Worm (Caenorhabditis elegans) whole organism, mixed stage, embryonic: ENCODE measurements around the gene K01F9.2.

ENCODE experiments used
- M03D4.4 ChIP-seq: sonication (generic microtip); optimal IDR thresholded peaks from 2 replicates; lab custom pipeline; 2017; ENCODE audit warnings: mild to moderate bottlenecking, missing genetic modification characterization, missing compliant biosample characterization
- bed-3 ChIP-seq: fragments of 200-800 bp; sonication (Bioruptor generic); optimal IDR thresholded peaks from 3 replicates; lab custom pipeline; 2018; ENCODE audit warnings: mild to moderate bottlenecking, missing genetic modification characterization, moderate library complexity, missing compliant biosample characterization
- blmp-1 ChIP-seq: fragments of 150-350 bp; optimal IDR thresholded peaks from 2 replicates; lab custom pipeline; 2014; ENCODE audit warnings: missing biosample characterization, missing genetic modification characterization
- ceh-43 ChIP-seq: fragments of 200-800 bp; sonication (Bioruptor generic); optimal IDR thresholded peaks from 2 replicates; lab custom pipeline; 2018; ENCODE audit warnings: mild to moderate bottlenecking, missing genetic modification characterization, moderate library complexity, missing compliant biosample characterization
- ceh-83 ChIP-seq: fragments of 200-800 bp; sonication (Bioruptor generic); optimal IDR thresholded peaks from 2 replicates; lab custom pipeline; 2018; ENCODE audit warnings: mild to moderate bottlenecking, missing genetic modification characterization, missing compliant biosample characterization
- ces-1 ChIP-seq: fragments of 150-350 bp; optimal IDR thresholded peaks from 2 replicates; lab custom pipeline; 2014; ENCODE audit warnings: missing biosample characterization, missing genetic modification reagents, missing genetic modification characterization
- cnd-1 ChIP-seq: fragments of 200-800 bp; sonication (Bioruptor generic); optimal IDR thresholded peaks from 2 replicates; lab custom pipeline; 2018; ENCODE audit warnings: mild to moderate bottlenecking, missing genetic modification characterization, missing compliant biosample characterization
- elt-1 ChIP-seq: sonication (generic microtip); optimal IDR thresholded peaks from 2 replicates; lab custom pipeline; 2017; ENCODE audit warnings: missing genetic modification characterization, mild to moderate bottlenecking, missing compliant biosample characterization, antibody characterized with exemption, moderate library complexity, borderline replicate concordance; ENCODE audit not compliant: insufficient read depth
- elt-3 ChIP-seq: fragments of 150-350 bp; optimal IDR thresholded peaks from 2 replicates; lab custom pipeline; 2014; ENCODE audit warnings: missing biosample characterization, missing genetic modification characterization
- ham-2 ChIP-seq: fragments of 200-800 bp; sonication (Bioruptor generic); optimal IDR thresholded peaks from 2 replicates; lab custom pipeline; 2018; ENCODE audit warnings: mild to moderate bottlenecking, missing genetic modification characterization, missing compliant biosample characterization
- hlh-1 ChIP-seq: fragments of 150-350 bp; optimal IDR thresholded peaks from 2 replicates; lab custom pipeline; 2014; ENCODE audit warnings: missing biosample characterization, missing genetic modification reagents, missing genetic modification characterization
- lin-13 ChIP-seq: fragments of 150-350 bp; optimal IDR thresholded peaks from 2 replicates; lab custom pipeline; 2014; ENCODE audit warnings: missing biosample characterization, missing genetic modification characterization
- lin-32 ChIP-seq: fragments of 200-800 bp; sonication (Bioruptor generic); optimal IDR thresholded peaks from 2 replicates; lab custom pipeline; 2018; ENCODE audit warnings: mild to moderate bottlenecking, missing genetic modification characterization, missing compliant biosample characterization
- lsy-2 ChIP-seq: fragments of 150-350 bp; optimal IDR thresholded peaks from 2 replicates; lab custom pipeline; 2014; ENCODE audit warnings: missing biosample characterization, missing genetic modification characterization
- mab-5 ChIP-seq: fragments of 150-350 bp; optimal IDR thresholded peaks from 2 replicates; lab custom pipeline; 2014; ENCODE audit warnings: missing biosample characterization, missing genetic modification characterization
- mep-1 ChIP-seq: fragments of 150-350 bp; optimal IDR thresholded peaks from 2 replicates; lab custom pipeline; 2017; ENCODE audit warnings: missing biosample characterization, missing genetic modification reagents, missing genetic modification characterization, inconsistent platforms
- mls-2 ChIP-seq: sonication (generic microtip); optimal IDR thresholded peaks from 2 replicates; lab custom pipeline; 2016; ENCODE audit warnings: mild to moderate bottlenecking, missing genetic modification characterization, moderate library complexity, missing compliant biosample characterization
- nhr-12 ChIP-seq: fragments of 150-350 bp; optimal IDR thresholded peaks from 2 replicates; lab custom pipeline; 2014; ENCODE audit warnings: missing biosample characterization, missing genetic modification characterization
- nhr-2 ChIP-seq: fragments of 150-350 bp; optimal IDR thresholded peaks from 2 replicates; lab custom pipeline; 2014; ENCODE audit warnings: missing biosample characterization, missing genetic modification characterization
- nhr-237 ChIP-seq: fragments of 150-350 bp; optimal IDR thresholded peaks from 2 replicates; lab custom pipeline; 2014; ENCODE audit warnings: missing biosample characterization, missing genetic modification characterization
- nhr-28 ChIP-seq: fragments of 150-350 bp; optimal IDR thresholded peaks from 2 replicates; lab custom pipeline; 2014; ENCODE audit warnings: missing biosample characterization, missing genetic modification characterization
- nhr-76 ChIP-seq: sonication (generic microtip); optimal IDR thresholded peaks from 2 replicates; lab custom pipeline; 2017; ENCODE audit warnings: missing biosample characterization, missing genetic modification characterization
- sem-2 ChIP-seq: fragments of 200-800 bp; sonication (Bioruptor generic); optimal IDR thresholded peaks from 2 replicates; lab custom pipeline; 2018; ENCODE audit warnings: mild to moderate bottlenecking, missing genetic modification characterization, missing compliant biosample characterization
- snpc-4 ChIP-seq: fragments of 150-350 bp; optimal IDR thresholded peaks from 2 replicates; lab custom pipeline; 2014; ENCODE audit warnings: missing biosample characterization, missing genetic modification characterization
- sptf-1 ChIP-seq: sonication (generic microtip); optimal IDR thresholded peaks from 2 replicates; lab custom pipeline; 2017; ENCODE audit warnings: mild to moderate bottlenecking, missing genetic modification characterization, moderate library complexity, missing compliant biosample characterization
- tbx-8 ChIP-seq: fragments of 200-800 bp; sonication (Bioruptor generic); optimal IDR thresholded peaks from 2 replicates; lab custom pipeline; 2018; ENCODE audit warnings: mild to moderate bottlenecking, missing genetic modification characterization, moderate library complexity, missing compliant biosample characterization
- unc-120 ChIP-seq: sonication (generic microtip); optimal IDR thresholded peaks from 2 replicates; lab custom pipeline; 2017; ENCODE audit warnings: missing genetic modification characterization, missing compliant biosample characterization; ENCODE audit not compliant: poor library complexity, severe bottlenecking
- unc-39 ChIP-seq: fragments of 150-350 bp; optimal IDR thresholded peaks from 2 replicates; lab custom pipeline; 2014; ENCODE audit warnings: missing biosample characterization, missing genetic modification characterization
- unc-62 ChIP-seq: fragments of 150-350 bp; optimal IDR thresholded peaks from 2 replicates; lab custom pipeline; 2014; ENCODE audit warnings: missing biosample characterization, missing genetic modification reagents, missing genetic modification characterization
- zip-8 ChIP-seq: fragments of 150-350 bp; optimal IDR thresholded peaks from 2 replicates; lab custom pipeline; 2014; ENCODE audit warnings: missing biosample characterization, missing genetic modification characterization
- ztf-11 ChIP-seq: fragments of 150-350 bp; optimal IDR thresholded peaks from 2 replicates; lab custom pipeline; 2014; ENCODE audit warnings: missing biosample characterization, missing genetic modification characterization

K01F9.2 gene

DNA sequence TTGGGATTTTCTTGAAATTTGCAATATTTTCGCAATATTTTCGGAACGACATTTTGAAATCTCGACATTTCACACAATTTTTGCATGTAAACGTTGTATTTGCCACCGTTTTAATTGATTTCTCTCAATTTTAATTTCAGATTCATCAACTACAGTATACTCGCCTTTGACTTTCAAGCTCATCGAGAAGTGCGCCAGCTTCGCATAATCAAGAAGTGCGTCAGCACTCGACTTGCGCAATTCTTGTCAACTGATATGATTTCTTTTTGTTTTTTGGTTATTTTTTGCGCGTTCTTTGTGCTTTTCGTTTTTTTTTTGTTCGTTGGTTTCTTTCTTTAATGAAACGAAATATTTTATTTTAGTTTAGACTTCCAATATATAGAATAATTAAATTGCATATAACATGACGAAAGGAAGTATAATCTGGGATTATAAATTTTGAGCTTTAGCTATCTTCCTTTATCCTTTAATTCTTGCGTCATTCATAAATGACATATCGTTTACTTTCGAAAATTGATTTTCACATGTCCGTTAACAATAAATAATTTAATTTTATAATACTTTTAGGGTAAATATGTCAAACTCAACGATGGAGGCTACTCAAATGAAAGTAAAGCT is 10.4 kb upstream of the K01F9.2 start, which contains the start of gene famh-136:
Gene famh-136, plus strand, starts transcription at position 568 of the 618 bp plus-strand sequence.
- TF ChIP-seq ces-1 (GFP tag; lab: Kevin White, UChicago): peak; percentile 58
- peak; percentile 78 for TF ChIP-seq sptf-1
- no peak for TF ChIP-seq nhr-2 (tag; lab: Kevin White, UChicago)
- peak; percentile 61 for TF ChIP-seq M03D4.4 (tag; lab: Kevin White, UChicago)
- peak; percentile 80 for TF ChIP-seq lsy-2 (tag; lab: Kevin White, UChicago)
- TF ChIP-seq elt-1: no peak
- TF ChIP-seq ceh-43 (GFP tag; lab: Kevin White, UChicago): peak; percentile 33
- TF ChIP-seq nhr-237 (tag; lab: Kevin White, UChicago): peak; percentile 44
- peak; percentile 11 for TF ChIP-seq cnd-1
- TF ChIP-seq mls-2 (tag; lab: Kevin White, UChicago): peak; percentile 30
- TF ChIP-seq lin-13 (tag; lab: Kevin White, UChicago): peak; percentile 81
- TF ChIP-seq mep-1: peak; percentile 89
- no peak for TF ChIP-seq nhr-12 (tag; lab: Kevin White, UChicago)

ce11 chrIII:8886309-8886708 is 9.4 kb upstream of the K01F9.2 start:
- TF ChIP-seq hlh-1 (tag; lab: Kevin White, UChicago) (no peak), nhr-28 (tag; lab: Kevin White, UChicago) (no peak), sptf-1 (peak; percentile 10), ces-1 (GFP tag; lab: Kevin White, UChicago) (peak; percentile 45), mab-5 (tag; lab: Kevin White, UChicago) (no peak), ztf-11 (tag; lab: Kevin White, UChicago) (no peak), sem-2 (GFP tag; lab: Kevin White, UChicago) (no peak), nhr-237 (tag; lab: Kevin White, UChicago) (no peak), nhr-76 (no peak), lin-13 (tag; lab: Kevin White, UChicago) (no peak), ceh-83 (GFP tag; lab: Kevin White, UChicago) (no peak)

DNA sequence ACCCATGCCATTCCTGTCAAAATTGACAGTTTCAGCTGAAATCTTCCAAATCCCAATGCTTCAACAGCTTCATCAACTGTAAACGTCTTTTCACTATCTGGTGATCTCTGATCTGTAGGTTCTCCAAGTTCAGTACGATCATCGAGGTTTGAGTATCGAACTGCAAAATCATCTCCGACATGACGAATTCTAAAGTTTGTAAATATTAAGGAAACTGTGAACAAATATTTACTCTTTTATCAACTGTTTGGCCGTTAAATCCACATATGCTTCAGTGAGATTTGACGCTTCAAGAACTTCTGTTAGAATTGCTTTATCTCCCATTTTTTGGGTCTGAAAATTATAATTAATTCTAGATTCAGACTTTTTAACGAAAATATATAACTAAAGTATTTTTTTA is 8.2 kb upstream of the K01F9.2 start, which contains the start of gene svop-1:
Gene svop-1, minus strand, starts transcription at position 339 of the 400 bp plus-strand sequence.
- TF ChIP-seq nhr-76 (no peak), mab-5 (tag; lab: Kevin White, UChicago) (no peak), unc-120 (no peak), M03D4.4 (tag; lab: Kevin White, UChicago) (no peak), ham-2 (GFP tag; lab: Kevin White, UChicago) (no peak), blmp-1 (tag; lab: Kevin White, UChicago) (no peak), nhr-2 (tag; lab: Kevin White, UChicago) (no peak), ces-1 (GFP tag; lab: Kevin White, UChicago) (no peak), ceh-43 (GFP tag; lab: Kevin White, UChicago) (no peak), nhr-12 (tag; lab: Kevin White, UChicago) (no peak), nhr-237 (tag; lab: Kevin White, UChicago) (no peak), snpc-4 (tag; lab: Kevin White, UChicago) (no peak), unc-62 (no peak), sptf-1 (no peak), zip-8 (tag; lab: Kevin White, UChicago) (no peak), elt-3 (tag; lab: Kevin White, UChicago) (no peak), unc-39 (tag; lab: Kevin White, UChicago) (no peak), lsy-2 (tag; lab: Kevin White, UChicago) (no peak), tbx-8 (GFP tag; lab: Kevin White, UChicago) (no peak), lin-32 (no peak)

DNA sequence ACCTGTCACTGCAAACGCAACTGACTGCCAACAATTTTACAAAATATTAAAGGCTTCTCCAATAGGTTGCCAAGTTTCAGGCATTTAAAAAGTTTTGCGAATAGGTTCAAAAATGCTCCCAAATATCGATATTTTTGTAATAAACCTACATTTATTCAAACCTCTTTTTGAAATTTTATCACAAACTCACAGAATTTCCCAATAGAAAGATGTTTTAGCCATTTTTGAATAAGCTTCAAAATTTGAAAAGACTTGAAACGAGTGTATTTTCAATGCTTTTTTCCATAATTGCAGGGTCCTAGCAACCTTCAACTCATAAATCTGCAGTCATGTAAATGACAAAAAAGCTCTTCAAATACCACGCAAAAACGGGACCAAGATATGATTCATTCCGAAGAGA is 5.4 kb upstream of the K01F9.2 start:
- no peak for TF ChIP-seq lsy-2 (tag; lab: Kevin White, UChicago)
- TF ChIP-seq unc-120: no peak
- no peak for TF ChIP-seq lin-32
- no peak for TF ChIP-seq snpc-4 (tag; lab: Kevin White, UChicago)
- TF ChIP-seq unc-39 (tag; lab: Kevin White, UChicago): no peak
- TF ChIP-seq bed-3 (GFP tag; lab: Kevin White, UChicago): no peak

DNA sequence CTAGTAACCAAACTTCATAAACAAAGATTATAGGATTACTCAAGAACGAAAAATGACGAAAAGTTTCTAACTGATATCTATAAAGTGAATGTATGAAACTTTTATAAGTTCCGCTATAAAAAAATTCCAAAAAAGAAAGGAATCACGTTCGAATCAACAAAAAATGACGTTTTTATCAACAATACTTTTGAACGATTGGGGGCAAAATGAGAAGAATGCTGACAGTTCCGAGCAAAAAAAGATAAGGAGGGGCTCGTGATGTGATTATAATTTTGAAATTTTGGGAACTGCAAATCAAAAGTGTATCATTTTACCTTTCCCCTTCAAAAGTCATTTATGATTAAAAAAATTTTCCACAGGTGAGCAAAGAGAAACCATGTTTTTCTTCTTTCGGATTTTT is 2.0 kb upstream of the K01F9.2 start:
- no peak for TF ChIP-seq zip-8 (tag; lab: Kevin White, UChicago)
- no peak for TF ChIP-seq tbx-8 (GFP tag; lab: Kevin White, UChicago)
- TF ChIP-seq unc-120: no peak
- TF ChIP-seq ceh-83 (GFP tag; lab: Kevin White, UChicago): no peak
- no peak for TF ChIP-seq nhr-237 (tag; lab: Kevin White, UChicago)
- no peak for TF ChIP-seq M03D4.4 (tag; lab: Kevin White, UChicago)
- no peak for TF ChIP-seq unc-39 (tag; lab: Kevin White, UChicago)
- TF ChIP-seq nhr-12 (tag; lab: Kevin White, UChicago): no peak
